Worm (Caenorhabditis elegans) whole organism, late embryonic: Measurements from ENCODE around the gene let-99.
A peak's percentile ranks its signal among the peaks of the same experiment; 100 is the strongest.

Experiments used
- C08G9.2 ChIP-seq: sonication (generic microtip); optimal IDR thresholded peaks from 2 replicates; lab custom pipeline; 2016; ENCODE audit warnings: mild to moderate bottlenecking, missing genetic modification characterization, moderate library complexity, missing compliant biosample characterization
- F13H6.1 ChIP-seq: sonication (generic microtip); optimal IDR thresholded peaks from 2 replicates; lab custom pipeline; 2016; ENCODE audit warnings: missing genetic modification characterization, missing compliant biosample characterization
- K02D7.2 ChIP-seq: sonication (generic microtip); optimal IDR thresholded peaks from 2 replicates; lab custom pipeline; 2017; ENCODE audit warnings: mild to moderate bottlenecking, missing genetic modification characterization, missing compliant biosample characterization
- K09A11.1 ChIP-seq: sonication (generic microtip); optimal IDR thresholded peaks from 2 replicates; lab custom pipeline; 2017; ENCODE audit warnings: antibody characterized with exemption, mild to moderate bottlenecking, missing genetic modification characterization, missing compliant biosample characterization; ENCODE audit not compliant: insufficient read depth
- Y22D7AL.16 ChIP-seq: sonication (generic microtip); optimal IDR thresholded peaks from 2 replicates; lab custom pipeline; 2016; ENCODE audit warnings: missing genetic modification characterization, missing compliant biosample characterization
- ama-1 ChIP-seq: fragments of 150-350 bp; optimal IDR thresholded peaks from 2 replicates; lab custom pipeline; 2014
- ceh-14 ChIP-seq: sonication (generic microtip); optimal IDR thresholded peaks from 2 replicates; lab custom pipeline; 2016; ENCODE audit warnings: missing genotype, missing genetic modification characterization, missing compliant biosample characterization
- ceh-19 ChIP-seq: fragments of 200-800 bp; sonication (Bioruptor generic); optimal IDR thresholded peaks from 2 replicates; lab custom pipeline; 2018; ENCODE audit warnings: mild to moderate bottlenecking, missing genetic modification characterization, missing compliant biosample characterization
- ceh-2 ChIP-seq: sonication (generic microtip); optimal IDR thresholded peaks from 2 replicates; lab custom pipeline; 2016; ENCODE audit warnings: missing genotype, missing genetic modification characterization, missing compliant biosample characterization
- ceh-24 ChIP-seq: sonication (generic microtip); optimal IDR thresholded peaks from 2 replicates; lab custom pipeline; 2016; ENCODE audit warnings: mild to moderate bottlenecking, missing genetic modification characterization, missing compliant biosample characterization
- ceh-31 ChIP-seq: sonication (generic microtip); optimal IDR thresholded peaks from 2 replicates; lab custom pipeline; 2016; ENCODE audit warnings: missing genetic modification characterization, missing compliant biosample characterization
- ceh-45 ChIP-seq: fragments of 200-800 bp; sonication (Bioruptor generic); IDR thresholded peaks from 2 replicates; pipeline ENCODE4 v1.3.6; 2022; ENCODE audit warnings: missing genetic modification reagents, missing genetic modification characterization, missing compliant biosample characterization
- ceh-48 ChIP-seq: sonication (generic microtip); optimal IDR thresholded peaks from 2 replicates; lab custom pipeline; 2016; ENCODE audit warnings: missing genetic modification characterization, inconsistent platforms, missing compliant biosample characterization
- ceh-6 ChIP-seq: fragments of 200-800 bp; sonication (Bioruptor generic); optimal IDR thresholded peaks from 2 replicates; lab custom pipeline; 2018; ENCODE audit warnings: mild to moderate bottlenecking, missing genetic modification characterization, missing compliant biosample characterization
- che-1 ChIP-seq: sonication (generic microtip); optimal IDR thresholded peaks from 2 replicates; lab custom pipeline; 2016; ENCODE audit warnings: mild to moderate bottlenecking, missing genetic modification characterization, missing compliant biosample characterization
- dmd-4 ChIP-seq: sonication (generic microtip); optimal IDR thresholded peaks from 2 replicates; lab custom pipeline; 2016; ENCODE audit warnings: borderline replicate concordance, missing genetic modification characterization, missing compliant biosample characterization
- dve-1 ChIP-seq: sonication (generic microtip); optimal IDR thresholded peaks from 2 replicates; lab custom pipeline; 2017; ENCODE audit warnings: antibody characterized with exemption, mild to moderate bottlenecking, missing genetic modification characterization, missing compliant biosample characterization
- ets-4 ChIP-seq: sonication (generic microtip); optimal IDR thresholded peaks from 2 replicates; lab custom pipeline; 2016; ENCODE audit warnings: missing genetic modification characterization, missing compliant biosample characterization
- eyg-1 ChIP-seq: sonication (generic microtip); optimal IDR thresholded peaks from 2 replicates; lab custom pipeline; 2016; ENCODE audit warnings: missing genotype, missing genetic modification characterization, missing compliant biosample characterization
- fkh-10 ChIP-seq: fragments of 150-350 bp; optimal IDR thresholded peaks from 2 replicates; lab custom pipeline; 2014; ENCODE audit warnings: missing biosample characterization, missing genetic modification reagents, missing genetic modification characterization
- fkh-6 ChIP-seq: sonication (generic microtip); optimal IDR thresholded peaks from 2 replicates; lab custom pipeline; 2016; ENCODE audit warnings: missing genetic modification characterization, missing compliant biosample characterization
- hlh-15 ChIP-seq: sonication (generic microtip); optimal IDR thresholded peaks from 2 replicates; lab custom pipeline; 2016; ENCODE audit warnings: missing genetic modification characterization, missing compliant biosample characterization
- hlh-30 ChIP-seq: sonication (generic microtip); optimal IDR thresholded peaks from 2 replicates; lab custom pipeline; 2017; ENCODE audit warnings: antibody characterized with exemption, missing genetic modification characterization, missing compliant biosample characterization; ENCODE audit not compliant: insufficient read depth
- hlh-6 ChIP-seq: sonication (generic microtip); optimal IDR thresholded peaks from 2 replicates; lab custom pipeline; 2016; ENCODE audit warnings: missing genotype, missing genetic modification characterization, missing compliant biosample characterization
- hlh-8 ChIP-seq: sonication (generic microtip); optimal IDR thresholded peaks from 2 replicates; lab custom pipeline; 2016; ENCODE audit warnings: missing genotype, missing genetic modification characterization, missing compliant biosample characterization
- lim-6 ChIP-seq: sonication (generic microtip); optimal IDR thresholded peaks from 2 replicates; lab custom pipeline; 2016; ENCODE audit warnings: missing genetic modification characterization, missing compliant biosample characterization
- lin-11 ChIP-seq: fragments of 200-800 bp; sonication (Bioruptor generic); optimal IDR thresholded peaks from 2 replicates; lab custom pipeline; 2018; ENCODE audit warnings: mild to moderate bottlenecking, missing genetic modification characterization, missing compliant biosample characterization
- mec-3 ChIP-seq: sonication (generic microtip); optimal IDR thresholded peaks from 2 replicates; lab custom pipeline; 2016; ENCODE audit warnings: borderline replicate concordance, missing genetic modification characterization, missing compliant biosample characterization
- nhr-11 ChIP-seq: fragments of 150-350 bp; optimal IDR thresholded peaks from 2 replicates; lab custom pipeline; 2014; ENCODE audit warnings: missing biosample characterization, missing genetic modification characterization
- nhr-232 ChIP-seq: sonication (generic microtip); optimal IDR thresholded peaks from 2 replicates; lab custom pipeline; 2016; ENCODE audit warnings: missing genetic modification characterization, missing compliant biosample characterization
- npax-4 ChIP-seq: sonication (generic microtip); optimal IDR thresholded peaks from 2 replicates; lab custom pipeline; 2016; ENCODE audit warnings: missing genetic modification characterization, missing compliant biosample characterization
- odd-2 ChIP-seq: sonication (generic microtip); optimal IDR thresholded peaks from 2 replicates; lab custom pipeline; 2017; ENCODE audit warnings: antibody characterized with exemption, mild to moderate bottlenecking, missing genetic modification characterization, missing compliant biosample characterization
- pag-3 ChIP-seq: sonication (generic microtip); optimal IDR thresholded peaks from 2 replicates; lab custom pipeline; 2016; ENCODE audit warnings: missing compliant biosample characterization, missing genetic modification characterization, borderline replicate concordance
- pax-1 ChIP-seq: fragments of 150-350 bp; optimal IDR thresholded peaks from 2 replicates; lab custom pipeline; 2014; ENCODE audit warnings: missing biosample characterization, missing genetic modification characterization
- pha-2 ChIP-seq: sonication (generic microtip); optimal IDR thresholded peaks from 2 replicates; lab custom pipeline; 2017; ENCODE audit warnings: mild to moderate bottlenecking, missing genetic modification characterization, missing compliant biosample characterization
- pha-4 ChIP-seq: fragments of 150-350 bp; optimal IDR thresholded peaks from 2 replicates; lab custom pipeline; 2018; ENCODE audit warnings: missing biosample characterization, missing genetic modification reagents, missing genetic modification characterization
- pros-1 ChIP-seq: fragments of 150-350 bp; optimal IDR thresholded peaks from 2 replicates; lab custom pipeline; 2014; ENCODE audit warnings: missing biosample characterization, missing genetic modification reagents, missing genetic modification characterization
- rnt-1 ChIP-seq: sonication (generic microtip); optimal IDR thresholded peaks from 2 replicates; lab custom pipeline; 2016; ENCODE audit warnings: missing genetic modification characterization, missing compliant biosample characterization
- sdc-2 ChIP-seq: sonication (generic microtip); optimal IDR thresholded peaks from 2 replicates; lab custom pipeline; 2016; ENCODE audit warnings: missing genotype, missing genetic modification characterization, missing compliant biosample characterization
- sox-4 ChIP-seq: sonication (generic microtip); optimal IDR thresholded peaks from 2 replicates; lab custom pipeline; 2017; ENCODE audit warnings: mild to moderate bottlenecking, missing genetic modification characterization, inconsistent platforms, missing compliant biosample characterization
- syd-9 ChIP-seq: sonication (generic microtip); optimal IDR thresholded peaks from 2 replicates; lab custom pipeline; 2016; ENCODE audit warnings: mild to moderate bottlenecking, missing genetic modification characterization, moderate library complexity, missing compliant biosample characterization
- tbx-2 ChIP-seq: sonication (generic microtip); optimal IDR thresholded peaks from 2 replicates; lab custom pipeline; 2016; ENCODE audit warnings: missing genetic modification characterization, missing compliant biosample characterization
- unc-42 ChIP-seq: sonication (generic microtip); optimal IDR thresholded peaks from 2 replicates; lab custom pipeline; 2016; ENCODE audit warnings: missing genotype, missing genetic modification characterization, missing compliant biosample characterization
- unc-55 ChIP-seq: sonication (generic microtip); optimal IDR thresholded peaks from 2 replicates; lab custom pipeline; 2017; ENCODE audit warnings: missing biosample characterization, missing genetic modification reagents, missing genetic modification characterization
- unc-86 ChIP-seq: sonication (generic microtip); optimal IDR thresholded peaks from 2 replicates; lab custom pipeline; 2016; ENCODE audit warnings: missing genetic modification characterization, missing compliant biosample characterization
- zip-5 ChIP-seq: sonication (generic microtip); optimal IDR thresholded peaks from 2 replicates; lab custom pipeline; 2016; ENCODE audit warnings: missing genetic modification characterization, missing compliant biosample characterization

let-99 gene

DNA sequence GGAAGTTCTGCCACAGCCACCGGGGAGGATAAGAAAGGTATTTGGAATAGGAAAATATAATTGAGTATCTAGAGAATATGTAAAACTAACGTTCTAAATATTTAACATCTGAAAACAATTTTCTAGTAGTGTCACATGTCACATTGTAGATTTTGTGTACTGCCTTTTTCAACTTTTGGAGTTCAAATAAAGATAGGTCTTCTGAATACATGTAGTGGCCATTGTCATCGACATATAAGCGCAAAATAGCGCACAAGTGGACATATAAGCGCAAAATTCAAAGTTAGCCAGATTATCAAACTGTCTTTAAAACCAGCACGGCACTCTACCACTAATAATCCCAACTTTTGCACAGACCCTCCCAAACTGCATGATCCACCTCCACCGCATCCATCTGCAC, 6.6 kb downstream of the let-99 start:
- TF ChIP-seq ceh-24: no peak
- TF ChIP-seq ceh-45 (GFP tag; lab: Robert Waterston, UW): no peak
- TF ChIP-seq nhr-11 (tag; lab: Kevin White, UChicago): no peak
- TF ChIP-seq fkh-6: no peak
- TF ChIP-seq sox-4: no peak
- TF ChIP-seq C08G9.2 (tag; lab: Kevin White, UChicago): no peak
- TF ChIP-seq hlh-8 (tag; lab: Kevin White, UChicago): no peak
- no peak for TF ChIP-seq hlh-15 (tag; lab: Kevin White, UChicago)
- no peak for TF ChIP-seq ceh-2 (tag; lab: Kevin White, UChicago)
- TF ChIP-seq lin-11 (tag; lab: Kevin White, UChicago): no peak
- no peak for TF ChIP-seq tbx-2 (tag; lab: Kevin White, UChicago)
- no peak for TF ChIP-seq dve-1

ce11 chrIV:12581046-12581445, 13.4 kb downstream of the let-99 start, which contains the start of gene K08E7.6:
Gene K08E7.6 (minus strand): TSS chrIV:12581146.
- TF ChIP-seq rnt-1 (tag; lab: Kevin White, UChicago) (no peak), mec-3 (tag; lab: Kevin White, UChicago) (no peak), pag-3 (no peak), K09A11.1 (tag; lab: Kevin White, UChicago) (no peak), fkh-10 (GFP tag; lab: Kevin White, UChicago) (no peak), nhr-232 (no peak), dmd-4 (tag; lab: Kevin White, UChicago) (no peak)

DNA sequence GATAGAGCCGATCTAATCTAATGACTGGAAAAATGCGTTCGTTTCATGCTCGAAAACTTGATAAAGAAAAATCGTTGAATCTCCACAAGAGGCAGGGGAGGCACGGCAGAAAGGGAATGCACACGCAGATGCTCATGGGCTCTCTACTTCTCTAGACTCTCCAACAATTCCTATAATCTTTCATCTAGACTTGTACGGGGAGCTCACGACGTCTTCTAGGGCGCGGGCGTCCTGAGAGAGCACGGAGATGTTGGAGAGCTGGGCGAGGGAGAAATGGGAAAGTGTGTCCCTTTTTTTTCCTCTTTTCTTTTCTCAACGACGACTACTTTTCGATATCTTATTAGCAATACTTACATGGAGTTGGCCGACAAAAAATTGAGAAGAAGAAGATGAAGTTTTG, 15.5 kb downstream of the let-99 start:
- TF ChIP-seq ceh-31 (tag; lab: Kevin White, UChicago) (peak; percentile 21), lim-6 (no peak), hlh-8 (tag; lab: Kevin White, UChicago) (no peak), unc-42 (peak; percentile 60), dve-1 (no peak), ceh-14 (tag; lab: Kevin White, UChicago) (no peak), fkh-6 (no peak), ama-1 (lab: Kevin White, UChicago) (no peak), eyg-1 (tag; lab: Kevin White, UChicago) (no peak), K02D7.2 (tag; lab: Kevin White, UChicago) (no peak), unc-55 (GFP tag; lab: Kevin White, UChicago) (no peak), pag-3 (no peak), rnt-1 (tag; lab: Kevin White, UChicago) (no peak), nhr-232 (no peak)

DNA sequence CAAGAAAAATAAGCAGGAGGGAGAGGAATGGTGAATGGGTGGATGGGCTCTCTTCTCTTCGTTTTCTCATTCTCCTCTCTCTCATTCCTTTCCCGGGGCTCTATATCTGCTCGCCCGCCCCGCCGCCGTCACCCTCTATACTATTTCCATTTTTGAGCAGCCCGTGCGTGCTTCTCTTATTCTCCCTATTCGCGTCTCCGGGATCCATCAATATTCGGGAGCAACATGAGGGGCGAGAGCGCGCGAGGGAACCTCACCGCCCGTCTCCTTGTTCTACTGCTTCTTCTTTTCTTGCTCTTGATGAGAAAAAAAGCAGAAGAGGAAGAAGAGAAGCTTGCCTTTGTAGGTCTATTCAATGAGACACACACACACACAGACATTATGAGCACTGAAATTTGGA, 16.5 kb downstream of the let-99 start:
- no peak for TF ChIP-seq ceh-6 (GFP tag; lab: Kevin White, UChicago)
- no peak for TF ChIP-seq pha-4
- peak; percentile 27 for TF ChIP-seq sdc-2 (tag; lab: Kevin White, UChicago)
- peak; percentile 48 for TF ChIP-seq ceh-19
- TF ChIP-seq ceh-31 (tag; lab: Kevin White, UChicago): peak; percentile 74
- TF ChIP-seq syd-9: no peak
- no peak for TF ChIP-seq zip-5 (tag; lab: Kevin White, UChicago)
- no peak for TF ChIP-seq mec-3 (tag; lab: Kevin White, UChicago)
- TF ChIP-seq hlh-30: no peak
- no peak for TF ChIP-seq npax-4 (tag; lab: Kevin White, UChicago)
- TF ChIP-seq pros-1 (tag; lab: Kevin White, UChicago): no peak
- no peak for TF ChIP-seq nhr-232
- no peak for TF ChIP-seq K09A11.1 (tag; lab: Kevin White, UChicago)
- peak; percentile 38 for TF ChIP-seq tbx-2 (tag; lab: Kevin White, UChicago)
- no peak for TF ChIP-seq dmd-4 (tag; lab: Kevin White, UChicago)
- no peak for TF ChIP-seq eyg-1 (tag; lab: Kevin White, UChicago)
- no peak for TF ChIP-seq C08G9.2 (tag; lab: Kevin White, UChicago)
- TF ChIP-seq rnt-1 (tag; lab: Kevin White, UChicago): no peak
- no peak for TF ChIP-seq F13H6.1
- no peak for TF ChIP-seq ceh-2 (tag; lab: Kevin White, UChicago)
- TF ChIP-seq ets-4: no peak
- TF ChIP-seq unc-86: no peak
- no peak for TF ChIP-seq hlh-6
- no peak for TF ChIP-seq odd-2 (tag; lab: Kevin White, UChicago)
- TF ChIP-seq hlh-8 (tag; lab: Kevin White, UChicago): no peak
- TF ChIP-seq pha-2 (tag; lab: Kevin White, UChicago): no peak
- TF ChIP-seq fkh-6: peak; percentile 4
- TF ChIP-seq che-1 (tag; lab: Kevin White, UChicago): no peak
- TF ChIP-seq pax-1 (tag; lab: Kevin White, UChicago): no peak
- TF ChIP-seq Y22D7AL.16: no peak
- TF ChIP-seq ceh-48 (tag; lab: Kevin White, UChicago): peak; percentile 49
